Fruit fly (Drosophila melanogaster) whole organism: ENCODE data around the gene Cyp4c3.

Experiments used
- CG8478 ChIP-seq: fragments of >200 bp; optimal IDR thresholded peaks from 2 replicates; lab custom pipeline; 2018; ENCODE audit warnings: inconsistent platforms
- Dll ChIP-seq: fragments of >200 bp; optimal IDR thresholded peaks from 2 replicates; lab custom pipeline; 2017
- pan ChIP-seq: fragments of >200 bp; optimal IDR thresholded peaks from 2 replicates; lab custom pipeline; 2017
- psq ChIP-seq: fragments of >200 bp; optimal IDR thresholded peaks from 2 replicates; lab custom pipeline; 2017
- usp ChIP-seq: fragments of >200 bp; optimal IDR thresholded peaks from 2 replicates; lab custom pipeline; 2017; ENCODE audit warnings: missing biosample characterization, missing genetic modification characterization, mixed read lengths

- TF ChIP-seq pan (lab: Kevin White, UChicago): no peak
- TF ChIP-seq usp (GFP tag; lab: Kevin White, UChicago): no peak
- no peak for TF ChIP-seq psq (lab: Kevin White, UChicago)
- no peak for TF ChIP-seq Dll (lab: Kevin White, UChicago)
- no peak for TF ChIP-seq CG8478 (lab: Kevin White, UChicago)
These were observed 21.4 kb downstream of the Cyp4c3 start for dm6 chr3R:30915235-30915634.
